Fruit fly (Drosophila melanogaster): ENCODE measurements around the gene myo.

myo gene

dm6 chr4:701948-702347, 6.1 kb upstream of the myo start:
- no peak for TF ChIP-seq Pif1B (GFP tag; optimal IDR thresholded peaks at IDR 0.05)
- no peak for TF ChIP-seq rn (GFP tag; IDR thresholded peaks at IDR 0.05)
- no peak for TF ChIP-seq CG10348 (GFP tag; IDR thresholded peaks at IDR 0.05)
- TF ChIP-seq CG17806 (tag; optimal IDR thresholded peaks at IDR 0.05) = no peak
- no peak for TF ChIP-seq CG9948 (tag; optimal IDR thresholded peaks at IDR 0.05)
- no peak for TF ChIP-seq EcR (GFP tag; optimal IDR thresholded peaks at IDR 0.05)
- TF ChIP-seq Snoo (tag; optimal IDR thresholded peaks at IDR 0.05) = no peak
- no peak for TF ChIP-seq CG32121 (GFP tag; IDR thresholded peaks at IDR 0.05)
- TF ChIP-seq gl (tag; optimal IDR thresholded peaks at IDR 0.05) = no peak
- TF ChIP-seq CG14655 (GFP tag; optimal IDR thresholded peaks at IDR 0.05) = no peak
- no peak for TF ChIP-seq Ets98B (GFP tag; IDR thresholded peaks at IDR 0.05)
- TF ChIP-seq CG12605 (GFP tag; IDR thresholded peaks at IDR 0.05) = no peak
- TF ChIP-seq CG8301 (tag; optimal IDR thresholded peaks at IDR 0.05) = no peak
- no peak for TF ChIP-seq CG8159 (tag; optimal IDR thresholded peaks at IDR 0.05)
- TF ChIP-seq Pif1A (GFP tag; optimal IDR thresholded peaks at IDR 0.05) = no peak
- TF ChIP-seq D1 (tag; optimal IDR thresholded peaks at IDR 0.05) = no peak

- TF ChIP-seq CG9948 (tag; optimal IDR thresholded peaks at IDR 0.05) = no peak
- TF ChIP-seq CG17806 (tag; optimal IDR thresholded peaks at IDR 0.05) = no peak
- TF ChIP-seq CG13204 (GFP tag; optimal IDR thresholded peaks at IDR 0.05) = no peak
- peak; percentile 27 for TF ChIP-seq CG15710 (tag; optimal IDR thresholded peaks at IDR 0.05)
- peak; percentile 48; the same call in 1 of the 2 replicates for TF ChIP-seq CG32121 (GFP tag; IDR thresholded peaks at IDR 0.05)
- TF ChIP-seq Snoo (tag; optimal IDR thresholded peaks at IDR 0.05) = no peak
- TF ChIP-seq CG14655 (GFP tag; optimal IDR thresholded peaks at IDR 0.05) = no peak
- no peak for TF ChIP-seq CG4496 (GFP tag; IDR thresholded peaks at IDR 0.05)
- TF ChIP-seq CG8159 (tag; optimal IDR thresholded peaks at IDR 0.05) = no peak
- no peak for TF ChIP-seq CG8301 (tag; optimal IDR thresholded peaks at IDR 0.05)
- TF ChIP-seq Pif1B (GFP tag; optimal IDR thresholded peaks at IDR 0.05) = peak; percentile 19
- no peak for TF ChIP-seq CG12605 (GFP tag; IDR thresholded peaks at IDR 0.05)
- TF ChIP-seq D1 (tag; optimal IDR thresholded peaks at IDR 0.05) = peak; percentile 43
These were observed 1.6 kb upstream of the myo start, which contains the start of gene ey for dm6 chr4:697463-697862. ey (plus strand) TSS chr4:697689.

dm6 chr4:696638-697037, 783 bp upstream of the myo start:
- TF ChIP-seq CG10348 (GFP tag; IDR thresholded peaks at IDR 0.05) (no peak), CG15710 (tag; optimal IDR thresholded peaks at IDR 0.05) (peak; percentile 2), rn (GFP tag; IDR thresholded peaks at IDR 0.05) (no peak), CG32121 (GFP tag; IDR thresholded peaks at IDR 0.05) (peak; percentile 36; the same call in 1 of the 2 replicates), gl (tag; optimal IDR thresholded peaks at IDR 0.05) (no peak), Snoo (tag; optimal IDR thresholded peaks at IDR 0.05) (no peak), CG8301 (tag; optimal IDR thresholded peaks at IDR 0.05) (no peak), fd96Ca (GFP tag; IDR thresholded peaks at IDR 0.05) (no peak), Pif1B (GFP tag; optimal IDR thresholded peaks at IDR 0.05) (peak; percentile 20), CG9948 (tag; optimal IDR thresholded peaks at IDR 0.05) (no peak), CG12605 (GFP tag; IDR thresholded peaks at IDR 0.05) (no peak), D1 (tag; optimal IDR thresholded peaks at IDR 0.05) (peak; percentile 25), CG34367 (tag; optimal IDR thresholded peaks at IDR 0.05) (no peak), CG14655 (GFP tag; optimal IDR thresholded peaks at IDR 0.05) (no peak), Ets98B (GFP tag; IDR thresholded peaks at IDR 0.05) (no peak), Pif1A (GFP tag; optimal IDR thresholded peaks at IDR 0.05) (no peak), CG13204 (GFP tag; optimal IDR thresholded peaks at IDR 0.05) (no peak), CG4496 (GFP tag; IDR thresholded peaks at IDR 0.05) (no peak), CG17806 (tag; optimal IDR thresholded peaks at IDR 0.05) (peak; percentile 1), EcR (GFP tag; optimal IDR thresholded peaks at IDR 0.05) (no peak), CG8159 (tag; optimal IDR thresholded peaks at IDR 0.05) (peak; percentile 10)

- no peak for TF ChIP-seq CG17806 (tag; optimal IDR thresholded peaks at IDR 0.05)
- TF ChIP-seq CG12605 (GFP tag; IDR thresholded peaks at IDR 0.05) = no peak
- peak; percentile 21 for TF ChIP-seq Pif1B (GFP tag; optimal IDR thresholded peaks at IDR 0.05)
- no peak for TF ChIP-seq CG10348 (GFP tag; IDR thresholded peaks at IDR 0.05)
- TF ChIP-seq CG8301 (tag; optimal IDR thresholded peaks at IDR 0.05) = no peak
- peak; percentile 65; the same call in 1 of the 2 replicates for TF ChIP-seq CG32121 (GFP tag; IDR thresholded peaks at IDR 0.05)
- no peak for TF ChIP-seq EcR (GFP tag; optimal IDR thresholded peaks at IDR 0.05)
- TF ChIP-seq CG8159 (tag; optimal IDR thresholded peaks at IDR 0.05) = no peak
- no peak for TF ChIP-seq CG15710 (tag; optimal IDR thresholded peaks at IDR 0.05)
- no peak for TF ChIP-seq rn (GFP tag; IDR thresholded peaks at IDR 0.05)
- peak; percentile 81 for TF ChIP-seq D1 (tag; optimal IDR thresholded peaks at IDR 0.05)
- TF ChIP-seq CG9948 (tag; optimal IDR thresholded peaks at IDR 0.05) = no peak
- TF ChIP-seq CG4496 (GFP tag; IDR thresholded peaks at IDR 0.05) = no peak
- peak; percentile 42 for TF ChIP-seq Pif1A (GFP tag; optimal IDR thresholded peaks at IDR 0.05)
- no peak for TF ChIP-seq gl (tag; optimal IDR thresholded peaks at IDR 0.05)
- TF ChIP-seq CG34367 (tag; optimal IDR thresholded peaks at IDR 0.05) = no peak
- TF ChIP-seq fd96Ca (GFP tag; IDR thresholded peaks at IDR 0.05) = no peak
- no peak for TF ChIP-seq CG13204 (GFP tag; optimal IDR thresholded peaks at IDR 0.05)
- no peak for TF ChIP-seq Ets98B (GFP tag; IDR thresholded peaks at IDR 0.05)
- TF ChIP-seq CG14655 (GFP tag; optimal IDR thresholded peaks at IDR 0.05) = no peak
- TF ChIP-seq Snoo (tag; optimal IDR thresholded peaks at IDR 0.05) = peak; percentile 48
These were observed 736 bp downstream of the myo start for dm6 chr4:694917-695720.

dm6 chr4:670905-671419, 24.9 kb downstream of the myo start, which contains the start of gene CG11360:
CG11360 (plus strand) TSS chr4:671142.
- peak; percentile 18 for TF ChIP-seq CG15710 (tag; optimal IDR thresholded peaks at IDR 0.05)
- no peak for TF ChIP-seq CG12605 (GFP tag; IDR thresholded peaks at IDR 0.05)
- peak; percentile 14 for TF ChIP-seq CG34367 (tag; optimal IDR thresholded peaks at IDR 0.05)
- TF ChIP-seq CG8301 (tag; optimal IDR thresholded peaks at IDR 0.05) = no peak
- TF ChIP-seq rn (GFP tag; IDR thresholded peaks at IDR 0.05) = no peak
- TF ChIP-seq D1 (tag; optimal IDR thresholded peaks at IDR 0.05) = peak; percentile 29
- TF ChIP-seq CG8159 (tag; optimal IDR thresholded peaks at IDR 0.05) = peak; percentile 43
